Worm (Caenorhabditis elegans): ENCODE data around the gene tag-131.

ce11 chrIII:4357438-4357837 lies 39.9 kb downstream of the tag-131 start:
- TF ChIP-seq unc-62 (GFP tag; optimal IDR thresholded peaks at IDR 0.05 in 1 of 2), result no peak
- no peak for TF ChIP-seq unc-62 (tag; optimal IDR thresholded peaks at IDR 0.05)
- TF ChIP-seq daf-19 (GFP tag; conservative IDR thresholded peaks at IDR 0.05), result no peak
- no peak for TF ChIP-seq lin-39 (tag; optimal IDR thresholded peaks at IDR 0.05)
- TF ChIP-seq F49E8.2 (tag; optimal IDR thresholded peaks at IDR 0.05; ENCODE audit: borderline replicate concordance), result no peak
- no peak for TF ChIP-seq fos-1 (tag; optimal IDR thresholded peaks at IDR 0.05)
- no peak for TF ChIP-seq dmd-8 (GFP tag; IDR thresholded peaks at IDR 0.05)
- TF ChIP-seq ztf-11 (tag; optimal IDR thresholded peaks at IDR 0.05), result no peak
- peak; percentile 72 for TF ChIP-seq pqm-1 (tag; optimal IDR thresholded peaks at IDR 0.05)
- no peak for TF ChIP-seq lin-13 (GFP tag; optimal IDR thresholded peaks at IDR 0.05)
- TF ChIP-seq rbr-2 (tag; optimal IDR thresholded peaks at IDR 0.05), result no peak
